Fruit fly (Drosophila melanogaster): ENCODE measurements around the gene CG7560.

CG7560 gene

dm6 chr3L:11466985-11467384 lies 42.0 kb downstream of the CG7560 start:
- no peak for TF ChIP-seq EcR (GFP tag; optimal IDR thresholded peaks at IDR 0.05)
- no peak for TF ChIP-seq CG8478 (optimal IDR thresholded peaks at IDR 0.05)
- no peak for TF ChIP-seq psq (optimal IDR thresholded peaks at IDR 0.05)
- TF ChIP-seq pan (optimal IDR thresholded peaks at IDR 0.05) = no peak

- no peak for TF ChIP-seq CG8478 (optimal IDR thresholded peaks at IDR 0.05)
- no peak for TF ChIP-seq Dll (optimal IDR thresholded peaks at IDR 0.05)
These were observed 47.4 kb downstream of the CG7560 start for dm6 chr3L:11472388-11472787.

dm6 chr3L:11472991-11473390 lies 48.0 kb downstream of the CG7560 start, which contains the start of gene Vha16-3:
Gene Vha16-3, plus strand, starts transcription at chr3L:11473291.
- no peak for TF ChIP-seq CG8478 (optimal IDR thresholded peaks at IDR 0.05)

dm6 chr3L:11474658-11475057 lies 49.7 kb downstream of the CG7560 start, which contains the start of gene Vha16-2:
Gene Vha16-2, plus strand, starts transcription at chr3L:11474958.
- TF ChIP-seq psq (optimal IDR thresholded peaks at IDR 0.05) (no peak), pan (optimal IDR thresholded peaks at IDR 0.05) (no peak), EcR (GFP tag; optimal IDR thresholded peaks at IDR 0.05) (no peak), Dll (optimal IDR thresholded peaks at IDR 0.05) (no peak), usp (GFP tag; optimal IDR thresholded peaks at IDR 0.05) (no peak), CG8478 (optimal IDR thresholded peaks at IDR 0.05) (no peak)
